Worm (Caenorhabditis elegans): ENCODE measurements around the gene C54E10.6.

ce11 chrV:18842468-18842867, 33.9 kb upstream of the C54E10.6 start:
- no peak for TF ChIP-seq T22C8.4 (GFP tag; IDR thresholded peaks at IDR 0.05)
- no peak for TF ChIP-seq ztf-29 (GFP tag; IDR thresholded peaks at IDR 0.05)
- TF ChIP-seq ztf-23 (GFP tag; IDR thresholded peaks at IDR 0.05) = no peak
- TF ChIP-seq tab-1 (GFP tag; IDR thresholded peaks at IDR 0.05) = no peak
- no peak for TF ChIP-seq flt-1 (GFP tag; IDR thresholded peaks at IDR 0.05)
- TF ChIP-seq ref-1 (GFP tag; conservative IDR thresholded peaks at IDR 0.05) = no peak
- TF ChIP-seq med-1 (GFP tag; optimal IDR thresholded peaks at IDR 0.05; ENCODE audit: insufficient read depth) = no peak

Measured in whole organism, midembryonic.